Fruit fly (Drosophila melanogaster): ENCODE results near the gene Pgd.

Gene Pgd

dm6 chrX:2194208-2195094, 49.5 kb downstream of the Pgd start (continued):
- TF ChIP-seq usp (GFP tag; optimal IDR thresholded peaks at IDR 0.05) (no peak), foxo (GFP tag; optimal IDR thresholded peaks at IDR 0.05) (no peak), br (GFP tag; optimal IDR thresholded peaks at IDR 0.05) (peak; percentile 5), brk (GFP tag; optimal IDR thresholded peaks at IDR 0.05) (no peak), rgr (GFP tag; optimal IDR thresholded peaks at IDR 0.05) (no peak), dsf (GFP tag; optimal IDR thresholded peaks at IDR 0.05; ENCODE audit: borderline replicate concordance) (no peak), HLH106 (tag; optimal IDR thresholded peaks at IDR 0.05) (no peak), woc (GFP tag; optimal IDR thresholded peaks at IDR 0.05) (no peak)

- TF ChIP-seq HLH106 (tag; optimal IDR thresholded peaks at IDR 0.05): peak; percentile 73
- no peak for TF ChIP-seq tai (GFP tag; optimal IDR thresholded peaks at IDR 0.05)
- TF ChIP-seq dsf (GFP tag; optimal IDR thresholded peaks at IDR 0.05; ENCODE audit: borderline replicate concordance): no peak
- peak; percentile 52 for TF ChIP-seq dmrt93B (GFP tag; optimal IDR thresholded peaks at IDR 0.05)
- no peak for TF ChIP-seq Mio (GFP tag; optimal IDR thresholded peaks at IDR 0.05)
- peak; percentile 82 for TF ChIP-seq rgr (GFP tag; optimal IDR thresholded peaks at IDR 0.05)
- peak; percentile 58 for TF ChIP-seq fru (GFP tag; optimal IDR thresholded peaks at IDR 0.05)
- no peak for TF ChIP-seq Myc (optimal IDR thresholded peaks at IDR 0.05)
- TF ChIP-seq CG32264 (GFP tag; optimal IDR thresholded peaks at IDR 0.05): no peak
- no peak for TF ChIP-seq usp (GFP tag; optimal IDR thresholded peaks at IDR 0.05)
- TF ChIP-seq ey (GFP tag; optimal IDR thresholded peaks at IDR 0.05): peak; percentile 85
- no peak for TF ChIP-seq N (GFP tag; optimal IDR thresholded peaks at IDR 0.05)
- TF ChIP-seq dl (GFP tag; optimal IDR thresholded peaks at IDR 0.05; ENCODE audit: insufficient read depth in 1 of 2, partially characterized antibody in 2 of 2): no peak
- no peak for TF ChIP-seq Vsx2 (GFP tag; optimal IDR thresholded peaks at IDR 0.05; ENCODE audit: partially characterized antibody)
- TF ChIP-seq Hr78 (GFP tag; optimal IDR thresholded peaks at IDR 0.05): no peak
- TF ChIP-seq Dif (GFP tag; optimal IDR thresholded peaks at IDR 0.05; ENCODE audit: partially characterized antibody): no peak
- peak; percentile 32 for TF ChIP-seq sage (GFP tag; optimal IDR thresholded peaks at IDR 0.05)
- TF ChIP-seq Hnf4 (GFP tag; optimal IDR thresholded peaks at IDR 0.05): peak; percentile 71
- TF ChIP-seq brk (GFP tag; optimal IDR thresholded peaks at IDR 0.05): no peak
- peak in 1 of 2 experiments; percentile 78 for TF ChIP-seq foxo (GFP tag; optimal IDR thresholded peaks at IDR 0.05)
- no peak for TF ChIP-seq CrebA (GFP tag; optimal IDR thresholded peaks at IDR 0.05; ENCODE audit: borderline replicate concordance)
- no peak for TF ChIP-seq sv (GFP tag; optimal IDR thresholded peaks at IDR 0.05)
- TF ChIP-seq psq (GFP tag; optimal IDR thresholded peaks at IDR 0.05): peak; percentile 66
- no peak for TF ChIP-seq GATAd (GFP tag; optimal IDR thresholded peaks at IDR 0.05)
- no peak for TF ChIP-seq Hr83 (GFP tag; optimal IDR thresholded peaks at IDR 0.05; ENCODE audit: poor library complexity, severe bottlenecking)
- TF ChIP-seq CG9705 (GFP tag; optimal IDR thresholded peaks at IDR 0.05): no peak
- TF ChIP-seq Abd-B (GFP tag; optimal IDR thresholded peaks at IDR 0.05): no peak
- peak; percentile 70 for TF ChIP-seq Sp1 (GFP tag; optimal IDR thresholded peaks at IDR 0.05)
- TF ChIP-seq h (GFP tag; optimal IDR thresholded peaks at IDR 0.05): peak; percentile 87
- TF ChIP-seq OdsH (GFP tag; optimal IDR thresholded peaks at IDR 0.05): peak; percentile 75
- TF ChIP-seq lola (GFP tag; optimal IDR thresholded peaks at IDR 0.05): no peak
- peak; percentile 18 for TF ChIP-seq woc (GFP tag; optimal IDR thresholded peaks at IDR 0.05)
- TF ChIP-seq Jra (GFP tag; optimal IDR thresholded peaks at IDR 0.05): no peak
- no peak for TF ChIP-seq Dfd (GFP tag; optimal IDR thresholded peaks at IDR 0.05)
- no peak for TF ChIP-seq Rel (GFP tag; optimal IDR thresholded peaks at IDR 0.05)
- TF ChIP-seq Rel (tag; optimal IDR thresholded peaks at IDR 0.05): peak; percentile 63
- no peak for TF ChIP-seq jim (GFP tag; optimal IDR thresholded peaks at IDR 0.05)
- no peak for TF ChIP-seq pan (optimal IDR thresholded peaks at IDR 0.05)
- peak; percentile 81 for TF ChIP-seq br (GFP tag; optimal IDR thresholded peaks at IDR 0.05)
These were observed 51.3 kb downstream of the Pgd start for dm6 chrX:2196086-2196732.

All from whole organism, wandering third instar larva.